Worm (Caenorhabditis elegans) whole organism, L2 larva: ENCODE measurements around the gene K06A9.2.
A peak's percentile ranks its signal among the peaks of the same experiment; 100 is the strongest.

Experiments used
- C34F6.9 ChIP-seq: fragments of 150-350 bp; optimal IDR thresholded peaks from 2 replicates; lab custom pipeline; 2014; ENCODE audit warnings: missing biosample characterization, missing genetic modification characterization
- F13H6.1 ChIP-seq: sonication (generic microtip); optimal IDR thresholded peaks from 2 replicates; lab custom pipeline; 2016; ENCODE audit warnings: missing genetic modification characterization, missing compliant biosample characterization
- R02D3.7 ChIP-seq: fragments of 150-350 bp; optimal IDR thresholded peaks from 2 replicates; lab custom pipeline; 2014; ENCODE audit warnings: missing biosample characterization, missing genetic modification characterization
- Y55F3AM.14 ChIP-seq: fragments of 200-800 bp; sonication (Bioruptor generic); optimal IDR thresholded peaks from 2 replicates; lab custom pipeline; 2018; ENCODE audit warnings: mild to moderate bottlenecking, missing genetic modification characterization, missing compliant biosample characterization
- ZK546.5 ChIP-seq: sonication (generic microtip); optimal IDR thresholded peaks from 2 replicates; lab custom pipeline; 2017; ENCODE audit warnings: missing biosample characterization, missing genetic modification characterization
- alr-1 ChIP-seq: fragments of 150-350 bp; optimal IDR thresholded peaks from 2 replicates; lab custom pipeline; 2014; ENCODE audit warnings: missing biosample characterization, missing genetic modification characterization
- aly-2 ChIP-seq: fragments of 150-350 bp; optimal IDR thresholded peaks from 2 replicates; lab custom pipeline; 2014; ENCODE audit warnings: missing biosample characterization, missing genetic modification characterization
- ama-1 ChIP-seq: fragments of 150-350 bp; optimal IDR thresholded peaks from 2 replicates; lab custom pipeline; 2018; ENCODE audit warnings: inconsistent platforms
- blmp-1 ChIP-seq: sonication (generic microtip); optimal IDR thresholded peaks from 2 replicates; lab custom pipeline; 2017; ENCODE audit warnings: missing genetic modification characterization, mild to moderate bottlenecking, missing compliant biosample characterization, antibody characterized with exemption, moderate library complexity; ENCODE audit not compliant: insufficient read depth
- ceh-16 ChIP-seq: fragments of 150-350 bp; optimal IDR thresholded peaks from 2 replicates; lab custom pipeline; 2014; ENCODE audit warnings: missing biosample characterization, missing genetic modification characterization
- ceh-82 ChIP-seq: fragments of 150-350 bp; optimal IDR thresholded peaks from 2 replicates; lab custom pipeline; 2014; ENCODE audit warnings: missing biosample characterization, missing genetic modification characterization
- crh-2 ChIP-seq: sonication (generic microtip); optimal IDR thresholded peaks from 2 replicates; lab custom pipeline; 2017; ENCODE audit warnings: missing biosample characterization, missing genetic modification characterization
- dmd-4 ChIP-seq: sonication (generic microtip); optimal IDR thresholded peaks from 2 replicates; lab custom pipeline; 2017; ENCODE audit warnings: missing biosample characterization, missing genetic modification characterization
- egl-27 ChIP-seq: sonication (generic microtip); optimal IDR thresholded peaks from 3 replicates; lab custom pipeline; 2017; ENCODE audit warnings: missing biosample characterization, missing genetic modification reagents, missing genetic modification characterization
- elt-1 ChIP-seq: fragments of 150-350 bp; optimal IDR thresholded peaks from 2 replicates; lab custom pipeline; 2014; ENCODE audit warnings: missing biosample characterization, missing genetic modification characterization
- elt-3 ChIP-seq: sonication (generic microtip); optimal IDR thresholded peaks from 2 replicates; lab custom pipeline; 2017; ENCODE audit warnings: missing biosample characterization, missing genetic modification characterization
- fos-1 ChIP-seq: fragments of 150-350 bp; optimal IDR thresholded peaks from 2 replicates; lab custom pipeline; 2014; ENCODE audit warnings: missing biosample characterization, missing genetic modification characterization
- gmeb-1 ChIP-seq: fragments of 150-350 bp; optimal IDR thresholded peaks from 2 replicates; lab custom pipeline; 2014; ENCODE audit warnings: missing biosample characterization, missing genetic modification characterization
- lin-11 ChIP-seq: fragments of 150-350 bp; sonication (generic microtip); optimal IDR thresholded peaks from 2 replicates; lab custom pipeline; 2014; ENCODE audit warnings: missing biosample characterization, missing genetic modification characterization, inconsistent platforms, mixed read lengths
- lin-13 ChIP-seq: fragments of 150-350 bp; optimal IDR thresholded peaks from 2 replicates; lab custom pipeline; 2014; ENCODE audit warnings: missing biosample characterization, missing genetic modification reagents, missing genetic modification characterization
- lin-39 ChIP-seq: fragments of 150-350 bp; optimal IDR thresholded peaks from 2 replicates; lab custom pipeline; 2014; ENCODE audit warnings: missing biosample characterization, missing genetic modification reagents, missing genetic modification characterization
- lsy-2 ChIP-seq, 2 experiments: fragments of 150-350 bp in 1 of 2; sonication (generic microtip) in 1 of 2; optimal IDR thresholded peaks; 2 replicates each; lab custom pipeline; 2014 to 2017; ENCODE audit warnings: missing biosample characterization in 2 of 2, missing genetic modification characterization in 2 of 2
- mab-5 ChIP-seq: fragments of 150-350 bp; optimal IDR thresholded peaks from 2 replicates; lab custom pipeline; 2014; ENCODE audit warnings: missing biosample characterization, missing genetic modification characterization
- mbf-1 ChIP-seq: sonication (generic microtip); optimal IDR thresholded peaks from 2 replicates; lab custom pipeline; 2017; ENCODE audit warnings: missing biosample characterization, missing genetic modification characterization
- mdl-1 ChIP-seq, 2 experiments: fragments of 150-350 bp in 1 of 2; sonication (generic microtip) in 1 of 2; optimal IDR thresholded peaks; 2 replicates each; lab custom pipeline; 2017; ENCODE audit warnings: missing biosample characterization in 2 of 2, missing genetic modification characterization in 2 of 2
- nhr-10 ChIP-seq: sonication (generic microtip); optimal IDR thresholded peaks from 2 replicates; lab custom pipeline; 2017; ENCODE audit warnings: missing biosample characterization, missing genetic modification characterization
- nhr-11 ChIP-seq: fragments of 150-350 bp; optimal IDR thresholded peaks from 2 replicates; lab custom pipeline; 2014; ENCODE audit warnings: missing biosample characterization, missing genetic modification characterization
- nhr-12 ChIP-seq: fragments of 150-350 bp; optimal IDR thresholded peaks from 2 replicates; lab custom pipeline; 2014; ENCODE audit warnings: missing biosample characterization, missing genetic modification characterization
- nhr-129 ChIP-seq: fragments of 150-350 bp; optimal IDR thresholded peaks from 2 replicates; lab custom pipeline; 2014; ENCODE audit warnings: missing biosample characterization, missing genetic modification characterization
- nhr-21 ChIP-seq: fragments of 150-350 bp; optimal IDR thresholded peaks from 2 replicates; lab custom pipeline; 2014; ENCODE audit warnings: missing biosample characterization, missing genetic modification characterization
- nhr-23 ChIP-seq: fragments of 150-350 bp; optimal IDR thresholded peaks from 2 replicates; lab custom pipeline; 2014; ENCODE audit warnings: missing biosample characterization, missing genetic modification reagents, missing genetic modification characterization
- nhr-237 ChIP-seq: fragments of 150-350 bp; optimal IDR thresholded peaks from 2 replicates; lab custom pipeline; 2014; ENCODE audit warnings: missing biosample characterization, missing genetic modification characterization
- nhr-25 ChIP-seq: fragments of 150-350 bp; sonication (generic microtip); optimal IDR thresholded peaks from 3 replicates; lab custom pipeline; 2014; ENCODE audit warnings: missing biosample characterization, missing genetic modification characterization
- nhr-6 ChIP-seq: fragments of 150-350 bp; optimal IDR thresholded peaks from 2 replicates; lab custom pipeline; 2014; ENCODE audit warnings: missing biosample characterization, missing genetic modification characterization
- nhr-77 ChIP-seq: fragments of 150-350 bp; optimal IDR thresholded peaks from 2 replicates; lab custom pipeline; 2014; ENCODE audit warnings: missing biosample characterization, missing genetic modification characterization
- peb-1 ChIP-seq: fragments of 150-350 bp; optimal IDR thresholded peaks from 2 replicates; lab custom pipeline; 2014; ENCODE audit warnings: missing biosample characterization, missing genetic modification characterization
- sem-4 ChIP-seq: fragments of 150-350 bp; optimal IDR thresholded peaks from 2 replicates; lab custom pipeline; 2014; ENCODE audit warnings: missing biosample characterization, missing genetic modification reagents, missing genetic modification characterization
- skn-1 ChIP-seq: sonication (generic microtip); optimal IDR thresholded peaks from 2 replicates; lab custom pipeline; 2017; ENCODE audit warnings: missing biosample characterization, missing genetic modification characterization
- sma-3 ChIP-seq: sonication (generic microtip); optimal IDR thresholded peaks from 2 replicates; lab custom pipeline; 2016; ENCODE audit warnings: missing genetic modification reagents, missing genetic modification characterization, missing compliant biosample characterization
- sma-9 ChIP-seq, 2 experiments: fragments of 150-350 bp in 1 of 2; sonication (generic microtip) in 1 of 2; optimal IDR thresholded peaks; 2 replicates each; lab custom pipeline; 2014 to 2016; ENCODE audit warnings: missing genetic modification characterization in 2 of 2, mild to moderate bottlenecking in 1 of 2, missing biosample characterization in 1 of 2, missing compliant biosample characterization in 1 of 2, missing genetic modification reagents in 1 of 2, moderate library complexity in 1 of 2
- snpc-4 ChIP-seq: fragments of 150-350 bp; optimal IDR thresholded peaks from 2 replicates; lab custom pipeline; 2014; ENCODE audit warnings: missing biosample characterization, missing genetic modification characterization
- unc-39 ChIP-seq: fragments of 150-350 bp; optimal IDR thresholded peaks from 2 replicates; lab custom pipeline; 2014; ENCODE audit warnings: missing biosample characterization, missing genetic modification characterization
- unc-55 ChIP-seq: fragments of 150-350 bp; sonication (generic microtip); optimal IDR thresholded peaks from 3 replicates; lab custom pipeline; 2014; ENCODE audit warnings: missing biosample characterization, missing genetic modification reagents, missing genetic modification characterization
- unc-62 ChIP-seq: fragments of 150-350 bp; optimal IDR thresholded peaks from 2 replicates; lab custom pipeline; 2014; ENCODE audit warnings: missing biosample characterization, missing genetic modification reagents, missing genetic modification characterization
- zag-1 ChIP-seq: fragments of 150-350 bp; optimal IDR thresholded peaks from 2 replicates; lab custom pipeline; 2014; ENCODE audit warnings: missing biosample characterization, missing genetic modification characterization
- ztf-1 ChIP-seq: fragments of 200-800 bp; sonication (Bioruptor generic); conservative IDR thresholded peaks from 2 replicates; pipeline ENCODE4 v1.3.6; 2022; ENCODE audit warnings: missing genetic modification characterization, missing compliant biosample characterization
- ztf-11 ChIP-seq: sonication (generic microtip); optimal IDR thresholded peaks from 2 replicates; lab custom pipeline; 2017; ENCODE audit warnings: missing biosample characterization, missing genetic modification characterization
- ztf-4 ChIP-seq: fragments of 150-350 bp; optimal IDR thresholded peaks from 2 replicates; lab custom pipeline; 2014; ENCODE audit warnings: missing biosample characterization, missing genetic modification characterization

Gene K06A9.2

ce11 chrX:1504529-1505080, 31.6 kb upstream of the K06A9.2 start:
- TF ChIP-seq unc-39 (tag; lab: Kevin White, UChicago) (no peak), nhr-25 (peak; percentile 99), nhr-11 (tag; lab: Kevin White, UChicago) (no peak), ztf-1 (GFP tag; lab: Robert Waterston, UW) (no peak), unc-62 (GFP tag; lab: Kevin White, UChicago) (no peak), skn-1 (no peak), nhr-129 (tag; lab: Kevin White, UChicago) (peak; percentile 97), dmd-4 (no peak), lsy-2 (tag; optimal IDR thresholded peaks at IDR 0.05; lab: Kevin White, UChicago) (peak; percentile 4 to 79), sma-9 (GFP tag; optimal IDR thresholded peaks at IDR 0.05; lab: Kevin White, UChicago) (peak; percentile 95), sma-9 (tag; optimal IDR thresholded peaks at IDR 0.05; lab: Kevin White, UChicago) (no peak), sma-3 (GFP tag; lab: Kevin White, UChicago) (peak; percentile 96), nhr-10 (tag; lab: Kevin White, UChicago) (peak; percentile 33), R02D3.7 (no peak), elt-3 (tag; lab: Kevin White, UChicago) (no peak), nhr-77 (tag; lab: Kevin White, UChicago) (no peak), ceh-82 (no peak), ZK546.5 (no peak), Y55F3AM.14 (GFP tag; lab: Kevin White, UChicago) (no peak), mab-5 (tag; lab: Kevin White, UChicago) (no peak), nhr-23 (tag; lab: Kevin White, UChicago) (peak; percentile 28), sem-4 (tag; lab: Kevin White, UChicago) (peak; percentile 53), mbf-1 (tag; lab: Kevin White, UChicago) (no peak), ama-1 (lab: Kevin White, UChicago) (peak; percentile 100), lin-13 (GFP tag; lab: Kevin White, UChicago) (peak; percentile 11), elt-1 (tag; lab: Kevin White, UChicago) (no peak), ceh-16 (tag; lab: Kevin White, UChicago) (peak; percentile 42), zag-1 (tag; lab: Kevin White, UChicago) (no peak), gmeb-1 (tag; lab: Kevin White, UChicago) (peak; percentile 87), egl-27 (tag; lab: Kevin White, UChicago) (peak; percentile 75), ztf-4 (peak; percentile 80), lin-39 (tag; lab: Kevin White, UChicago) (no peak), fos-1 (tag; lab: Kevin White, UChicago) (no peak), mdl-1 (tag; optimal IDR thresholded peaks at IDR 0.05; lab: Kevin White, UChicago) (peak in 1 of 2 experiments; percentile 60), peb-1 (tag; lab: Kevin White, UChicago) (no peak), crh-2 (tag; lab: Kevin White, UChicago) (peak; percentile 81), nhr-21 (tag; lab: Kevin White, UChicago) (peak; percentile 93), F13H6.1 (tag; lab: Kevin White, UChicago) (peak; percentile 87), C34F6.9 (tag; lab: Kevin White, UChicago) (peak; percentile 83), ztf-11 (no peak), snpc-4 (tag; lab: Kevin White, UChicago) (no peak), aly-2 (tag; lab: Kevin White, UChicago) (no peak), nhr-12 (tag; lab: Kevin White, UChicago) (no peak), blmp-1 (peak; percentile 17), lin-11 (peak; percentile 87), nhr-6 (tag; lab: Kevin White, UChicago) (peak; percentile 84), alr-1 (no peak), nhr-237 (tag; lab: Kevin White, UChicago) (no peak), unc-55 (no peak)
- TF ChIP-seq, all 48 proteins: peak for 22
